Fruit fly (Drosophila melanogaster) whole organism, adult: ENCODE results near the gene RpL22.

Experiments
- CG11617 ChIP-seq: fragments of 200-800 bp; sonication (Bioruptor generic); optimal IDR thresholded peaks from 2 replicates; lab custom pipeline; 2017; ENCODE audit warnings: mild to moderate bottlenecking, missing biosample characterization, missing genetic modification reagents, missing genetic modification characterization
- CG12768 ChIP-seq: fragments of 200-800 bp; sonication (Bioruptor generic); optimal IDR thresholded peaks from 2 replicates; lab custom pipeline; 2017; ENCODE audit warnings: missing biosample characterization, missing genetic modification characterization, mild to moderate bottlenecking, moderate library complexity, missing genetic modification reagents
- CG14711 ChIP-seq: fragments of 200-800 bp; sonication (Bioruptor generic); optimal IDR thresholded peaks from 2 replicates; lab custom pipeline; 2018; ENCODE audit warnings: missing biosample characterization, mild to moderate bottlenecking, missing genetic modification characterization, moderate library complexity
- CG1620 ChIP-seq: fragments of 200-800 bp; sonication (Bioruptor generic); optimal IDR thresholded peaks from 2 replicates; lab custom pipeline; 2016; ENCODE audit warnings: missing biosample characterization, missing genetic modification characterization
- CG33017 ChIP-seq: fragments of 200-800 bp; sonication (Bioruptor generic); optimal IDR thresholded peaks from 2 replicates; lab custom pipeline; 2018; ENCODE audit warnings: missing biosample characterization, mild to moderate bottlenecking, missing genetic modification characterization, moderate library complexity
- CG5204 ChIP-seq: fragments of 200-800 bp; sonication (Bioruptor generic); optimal IDR thresholded peaks from 2 replicates; lab custom pipeline; 2016; ENCODE audit warnings: missing biosample characterization, missing genetic modification characterization
- CG7045 ChIP-seq: fragments of 200-800 bp; sonication (Bioruptor generic); optimal IDR thresholded peaks from 2 replicates; lab custom pipeline; 2017; ENCODE audit warnings: missing biosample characterization, mild to moderate bottlenecking, missing genetic modification characterization
- CG7101 ChIP-seq: fragments of 200-800 bp; sonication (Bioruptor generic); optimal IDR thresholded peaks from 2 replicates; lab custom pipeline; 2018; ENCODE audit warnings: missing biosample characterization, mild to moderate bottlenecking, missing genetic modification characterization, moderate library complexity
- Clk ChIP-seq: fragments of 200-800 bp; sonication (Bioruptor generic); optimal IDR thresholded peaks from 2 replicates; lab custom pipeline; 2017; ENCODE audit warnings: missing biosample characterization, missing genetic modification characterization
- Crg-1 ChIP-seq: fragments of 200-800 bp; sonication (Bioruptor generic); optimal IDR thresholded peaks from 2 replicates; lab custom pipeline; 2016; ENCODE audit warnings: missing biosample characterization, missing genetic modification characterization
- Hr96 ChIP-seq: fragments of 200-800 bp; sonication (Bioruptor generic); optimal IDR thresholded peaks from 2 replicates; lab custom pipeline; 2016; ENCODE audit warnings: missing biosample characterization, missing genetic modification characterization
- Mnt ChIP-seq: fragments of 200-800 bp; sonication (Bioruptor generic); optimal IDR thresholded peaks from 2 replicates; lab custom pipeline; 2016; ENCODE audit warnings: missing biosample characterization, mild to moderate bottlenecking, missing genetic modification characterization
- bab1 ChIP-seq: fragments of 200-800 bp; sonication (Bioruptor generic); optimal IDR thresholded peaks from 3 replicates; lab custom pipeline; 2019; ENCODE audit warnings: missing biosample characterization, mild to moderate bottlenecking, missing genetic modification characterization, moderate library complexity
- cic ChIP-seq: fragments of 200-800 bp; sonication (Bioruptor generic); optimal IDR thresholded peaks from 2 replicates; lab custom pipeline; 2017; ENCODE audit warnings: missing biosample characterization, mild to moderate bottlenecking, missing genetic modification characterization, moderate library complexity
- cnc ChIP-seq, 2 experiments: fragments of >200 bp; optimal IDR thresholded peaks; 2 replicates each; lab custom pipeline; 2017
- kay ChIP-seq: fragments of 200-800 bp; sonication (Bioruptor generic); peaks from one replicate; lab custom pipeline; 2016; ENCODE audit warnings: missing biosample characterization, missing genetic modification characterization, borderline replicate concordance
- ovo ChIP-seq: fragments of 200-800 bp; sonication (Bioruptor generic); optimal IDR thresholded peaks from 2 replicates; lab custom pipeline; 2016; ENCODE audit warnings: missing biosample characterization, missing genetic modification characterization
- pad ChIP-seq: fragments of 200-800 bp; sonication (Bioruptor generic); optimal IDR thresholded peaks from 3 replicates; lab custom pipeline; 2017; ENCODE audit warnings: missing biosample characterization, missing genetic modification characterization, mild to moderate bottlenecking, moderate library complexity, missing genetic modification reagents
- tj ChIP-seq: fragments of 200-800 bp; sonication (Bioruptor generic); optimal IDR thresholded peaks from 3 replicates; lab custom pipeline; 2017; ENCODE audit warnings: missing biosample characterization, mild to moderate bottlenecking, missing genetic modification characterization, moderate library complexity
- toe ChIP-seq: fragments of 200-800 bp; sonication (Bioruptor generic); optimal IDR thresholded peaks from 2 replicates; lab custom pipeline; 2016; ENCODE audit warnings: missing biosample characterization, missing genetic modification characterization

Gene RpL22

DNA sequence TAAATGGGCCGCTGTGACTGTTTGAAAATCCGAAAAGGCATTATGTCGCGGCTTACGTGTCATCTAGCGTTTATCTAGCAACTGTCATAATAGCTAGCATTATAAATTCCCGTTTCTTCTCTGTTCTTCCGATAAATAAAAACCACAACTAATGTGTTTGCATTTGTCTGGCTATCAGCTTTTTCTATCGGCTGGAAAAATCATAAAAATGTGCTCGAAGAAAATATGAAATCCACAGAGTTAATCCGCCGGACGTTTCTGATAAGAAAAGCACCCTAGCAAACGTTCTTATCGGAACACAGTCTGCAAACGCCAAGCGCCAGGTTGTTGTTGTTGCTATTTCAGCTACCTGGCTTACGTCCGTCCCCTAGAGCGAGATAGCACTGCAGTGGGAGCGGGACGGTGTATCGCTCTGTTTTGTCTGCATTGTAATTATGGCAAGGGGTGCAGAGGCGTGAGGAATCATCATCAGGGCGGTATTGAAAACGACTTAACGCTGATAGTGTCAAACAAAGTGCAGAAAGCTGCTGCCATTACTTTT, 9.3 kb upstream of the RpL22 start:
- no peak for TF ChIP-seq toe (GFP tag; lab: Kevin White, UChicago)
- TF ChIP-seq ovo (GFP tag; lab: Kevin White, UChicago) = no peak
- no peak for TF ChIP-seq CG7101 (tag; lab: Kevin White, UChicago)
- no peak for TF ChIP-seq CG11617 (GFP tag; lab: Kevin White, UChicago)
- TF ChIP-seq CG14711 (tag; lab: Kevin White, UChicago) = no peak
- TF ChIP-seq kay (GFP tag; lab: Kevin White, UChicago) = no peak
- no peak for TF ChIP-seq CG12768 (GFP tag; lab: Kevin White, UChicago)
- no peak for TF ChIP-seq bab1 (GFP tag; lab: Kevin White, UChicago)
- TF ChIP-seq Hr96 (GFP tag; lab: Kevin White, UChicago) = no peak
- no peak for TF ChIP-seq Mnt (GFP tag; lab: Kevin White, UChicago)
- no peak for TF ChIP-seq Crg-1
- no peak for TF ChIP-seq CG5204 (GFP tag; lab: Kevin White, UChicago)
- TF ChIP-seq cnc (optimal IDR thresholded peaks at IDR 0.05; lab: Kevin White, UChicago) = no peak
- TF ChIP-seq pad (GFP tag; lab: Kevin White, UChicago) = no peak
- TF ChIP-seq CG1620 (GFP tag; lab: Kevin White, UChicago) = no peak
- TF ChIP-seq cic (GFP tag; lab: Kevin White, UChicago) = no peak
- no peak for TF ChIP-seq CG7045 (GFP tag; lab: Kevin White, UChicago)

dm6 chrX:772305-772986, 7.5 kb upstream of the RpL22 start:
- no peak for TF ChIP-seq kay (GFP tag; lab: Kevin White, UChicago)
- TF ChIP-seq CG11617 (GFP tag; lab: Kevin White, UChicago) = no peak
- TF ChIP-seq Crg-1 = no peak
- TF ChIP-seq toe (GFP tag; lab: Kevin White, UChicago) = no peak
- no peak for TF ChIP-seq ovo (GFP tag; lab: Kevin White, UChicago)
- no peak for TF ChIP-seq CG7045 (GFP tag; lab: Kevin White, UChicago)
- no peak for TF ChIP-seq CG7101 (tag; lab: Kevin White, UChicago)
- TF ChIP-seq CG5204 (GFP tag; lab: Kevin White, UChicago) = no peak
- no peak for TF ChIP-seq Clk
- no peak for TF ChIP-seq CG14711 (tag; lab: Kevin White, UChicago)
- no peak for TF ChIP-seq CG33017 (tag; lab: Kevin White, UChicago)
- no peak for TF ChIP-seq Hr96 (GFP tag; lab: Kevin White, UChicago)
- no peak for TF ChIP-seq bab1 (GFP tag; lab: Kevin White, UChicago)
- no peak for TF ChIP-seq CG1620 (GFP tag; lab: Kevin White, UChicago)
- TF ChIP-seq Mnt (GFP tag; lab: Kevin White, UChicago) = no peak
- TF ChIP-seq cnc (optimal IDR thresholded peaks at IDR 0.05; lab: Kevin White, UChicago) = no peak
- TF ChIP-seq tj (GFP tag; lab: Kevin White, UChicago) = no peak
- no peak for TF ChIP-seq pad (GFP tag; lab: Kevin White, UChicago)
- no peak for TF ChIP-seq cic (GFP tag; lab: Kevin White, UChicago)
- no peak for TF ChIP-seq CG12768 (GFP tag; lab: Kevin White, UChicago)

DNA sequence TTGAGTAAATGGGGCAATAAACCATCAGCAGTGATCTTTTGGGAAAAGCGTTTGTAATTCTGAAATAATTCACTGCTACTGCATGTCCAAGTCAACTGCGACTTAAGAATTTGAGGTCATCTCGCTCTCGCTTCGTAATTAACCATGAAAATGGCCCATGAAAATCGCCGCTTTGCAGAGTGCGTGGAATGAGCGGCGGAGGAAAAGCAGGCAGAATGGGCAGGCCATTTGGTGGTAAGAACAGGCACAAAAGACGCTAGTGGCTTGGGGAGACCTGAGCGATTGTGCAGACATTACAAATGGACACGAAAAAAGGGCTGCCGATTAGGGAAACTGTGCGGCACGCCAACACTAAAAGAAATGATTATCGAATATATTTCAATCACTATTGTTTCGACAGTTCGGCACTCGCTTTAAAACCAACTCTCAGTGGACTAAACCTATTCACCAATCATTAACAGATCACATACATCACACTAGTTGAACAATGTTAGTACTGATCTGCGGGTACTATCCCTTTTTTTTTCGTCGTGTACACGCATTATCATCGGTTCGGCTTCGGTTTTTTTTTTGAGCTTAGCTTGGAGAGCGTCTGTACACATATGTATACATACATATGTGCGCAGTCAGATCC, 6.6 kb upstream of the RpL22 start:
- TF ChIP-seq CG33017 (tag; lab: Kevin White, UChicago) = no peak
- TF ChIP-seq CG12768 (GFP tag; lab: Kevin White, UChicago) = no peak
- no peak for TF ChIP-seq pad (GFP tag; lab: Kevin White, UChicago)
- TF ChIP-seq bab1 (GFP tag; lab: Kevin White, UChicago) = no peak
- TF ChIP-seq Crg-1 = no peak

DNA sequence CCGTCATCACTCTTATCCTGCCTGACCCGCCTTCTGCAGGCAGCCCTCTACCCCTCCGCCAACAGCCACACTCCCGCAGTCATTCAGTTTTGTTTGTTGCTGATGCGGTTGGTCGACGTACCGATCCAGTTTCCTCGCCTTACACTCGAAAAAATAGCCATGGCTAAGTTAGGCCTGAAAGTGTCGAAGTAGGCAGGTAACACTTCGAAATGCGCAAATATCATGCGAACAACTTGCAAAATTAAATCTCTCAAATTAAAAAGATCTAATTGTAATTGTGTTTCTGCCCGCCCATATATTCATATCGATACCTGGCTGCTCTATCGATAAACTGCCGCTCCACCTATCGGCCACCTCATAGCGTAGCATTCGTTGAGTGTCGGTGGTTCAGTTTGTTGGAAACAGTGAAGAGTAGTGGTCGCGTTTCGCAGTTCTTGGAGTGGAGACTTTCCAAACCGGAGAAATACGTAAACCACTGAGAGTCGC, 4.8 kb upstream of the RpL22 start, which contains the start of gene fz3:
Gene fz3, plus strand, starts transcription at position 307 of the 486 bp plus-strand sequence.
- TF ChIP-seq Crg-1 (no peak), bab1 (GFP tag; lab: Kevin White, UChicago) (peak; percentile 69), cnc (optimal IDR thresholded peaks at IDR 0.05; lab: Kevin White, UChicago) (no peak), tj (GFP tag; lab: Kevin White, UChicago) (peak; percentile 68), CG7045 (GFP tag; lab: Kevin White, UChicago) (no peak), toe (GFP tag; lab: Kevin White, UChicago) (no peak), CG1620 (GFP tag; lab: Kevin White, UChicago) (no peak), ovo (GFP tag; lab: Kevin White, UChicago) (no peak), CG33017 (tag; lab: Kevin White, UChicago) (no peak), CG7101 (tag; lab: Kevin White, UChicago) (peak; percentile 22), CG5204 (GFP tag; lab: Kevin White, UChicago) (no peak), CG12768 (GFP tag; lab: Kevin White, UChicago) (no peak), Mnt (GFP tag; lab: Kevin White, UChicago) (peak; percentile 44), Clk (no peak), pad (GFP tag; lab: Kevin White, UChicago) (peak; percentile 25), Hr96 (GFP tag; lab: Kevin White, UChicago) (peak; percentile 32), kay (GFP tag; lab: Kevin White, UChicago) (no peak), cic (GFP tag; lab: Kevin White, UChicago) (no peak), CG14711 (tag; lab: Kevin White, UChicago) (peak; percentile 19), CG11617 (GFP tag; lab: Kevin White, UChicago) (no peak)
